Worm (Caenorhabditis elegans): Measurements from ENCODE around the gene F37A4.4.

- TF ChIP-seq nhr-23 (tag; optimal IDR thresholded peaks at IDR 0.05), result no peak
- no peak for TF ChIP-seq unc-62 (GFP tag; optimal IDR thresholded peaks at IDR 0.05)
- TF ChIP-seq lsy-12 (tag; optimal IDR thresholded peaks at IDR 0.05), result no peak
- no peak for TF ChIP-seq mdl-1 (tag; optimal IDR thresholded peaks at IDR 0.05)
- no peak for TF ChIP-seq fkh-10 (GFP tag; optimal IDR thresholded peaks at IDR 0.05)
- no peak for TF ChIP-seq ceh-28 (tag; optimal IDR thresholded peaks at IDR 0.05)
- TF ChIP-seq egl-27 (tag; optimal IDR thresholded peaks at IDR 0.05), result no peak
- no peak for TF ChIP-seq pqm-1 (tag; optimal IDR thresholded peaks at IDR 0.05)
- no peak for TF ChIP-seq nhr-76 (tag; optimal IDR thresholded peaks at IDR 0.05)
- no peak for TF ChIP-seq zag-1 (tag; optimal IDR thresholded peaks at IDR 0.05)
- TF ChIP-seq ceh-16 (tag; optimal IDR thresholded peaks at IDR 0.05), result no peak
- TF ChIP-seq elt-1 (tag; optimal IDR thresholded peaks at IDR 0.05), result no peak
- TF ChIP-seq ama-1 (optimal IDR thresholded peaks at IDR 0.05), result no peak
- no peak for TF ChIP-seq aly-2 (tag; optimal IDR thresholded peaks at IDR 0.05)
These were observed 32.4 kb upstream of the F37A4.4 start for ce11 chrIII:6680963-6681362.

Measured in whole organism, L3 larva.